Worm (Caenorhabditis elegans) whole organism, L4 larva: ENCODE results near the gene clec-219.
A peak's percentile ranks its signal among the peaks of the same experiment; 100 is the strongest.

Experiments
- D1046.2 ChIP-seq: fragments of 200-800 bp; sonication (Bioruptor generic); IDR thresholded peaks from 2 replicates; pipeline ENCODE4 v1.3.6; 2022; ENCODE audit warnings: missing genetic modification characterization, missing compliant biosample characterization
- F44E2.7 ChIP-seq: fragments of 200-800 bp; sonication (Bioruptor generic); IDR thresholded peaks from 2 replicates; pipeline ENCODE4 v2.1.2; 2022; ENCODE audit warnings: missing genetic modification characterization, missing compliant biosample characterization
- R02D3.7 ChIP-seq: fragments of 150-350 bp; sonication (generic microtip); optimal IDR thresholded peaks from 3 replicates; lab custom pipeline; 2014; ENCODE audit warnings: missing biosample characterization, missing genetic modification characterization
- Y48G9A.11 ChIP-seq: fragments of 200-800 bp; sonication (Bioruptor generic); IDR thresholded peaks from 2 replicates; pipeline ENCODE4 v1.3.6; 2022; ENCODE audit warnings: missing genetic modification reagents, missing genetic modification characterization, missing compliant biosample characterization
- aha-1 ChIP-seq: fragments of 150-350 bp; peaks from one replicate; lab custom pipeline; 2014; ENCODE audit warnings: missing biosample characterization, missing genetic modification characterization
- ama-1 ChIP-seq: fragments of 150-350 bp; optimal IDR thresholded peaks from 2 replicates; lab custom pipeline; 2014; ENCODE audit warnings: inconsistent platforms, mixed read lengths
- ceh-20 ChIP-seq: fragments of 200-800 bp; sonication (Bioruptor generic); IDR thresholded peaks from 2 replicates; pipeline ENCODE4 v1.3.6; 2022; ENCODE audit warnings: missing genetic modification reagents, missing genetic modification characterization, missing compliant biosample characterization
- ceh-44 ChIP-seq: fragments of 200-800 bp; sonication (Bioruptor generic); IDR thresholded peaks from 2 replicates; pipeline ENCODE4 v1.3.6; 2022; ENCODE audit warnings: missing genetic modification reagents, missing genetic modification characterization, missing compliant biosample characterization
- ces-1 ChIP-seq: fragments of 150-350 bp; sonication (generic microtip); optimal IDR thresholded peaks from 4 replicates; lab custom pipeline; 2014; ENCODE audit warnings: missing biosample characterization, missing genetic modification reagents, missing genetic modification characterization
- dmd-9 ChIP-seq: fragments of 200-800 bp; sonication (Bioruptor generic); IDR thresholded peaks from 2 replicates; pipeline ENCODE4 v1.3.6; 2022; ENCODE audit warnings: missing genetic modification reagents, missing genetic modification characterization, missing compliant biosample characterization
- dpl-1 ChIP-seq: fragments of 150-350 bp; optimal IDR thresholded peaks from 2 replicates; lab custom pipeline; 2014; ENCODE audit warnings: missing biosample characterization, missing genetic modification reagents, missing genetic modification characterization
- fkh-10 ChIP-seq: fragments of 150-350 bp; optimal IDR thresholded peaks from 2 replicates; lab custom pipeline; 2014; ENCODE audit warnings: missing biosample characterization, missing genetic modification reagents, missing genetic modification characterization
- hmg-1.1 ChIP-seq: fragments of 200-800 bp; sonication (Bioruptor generic); IDR thresholded peaks from 2 replicates; pipeline ENCODE4 v1.3.6; 2022; ENCODE audit warnings: missing genetic modification reagents, missing genetic modification characterization, missing compliant biosample characterization
- lsy-2 ChIP-seq, 2 experiments: fragments of 150-350 bp in 1 of 2; sonication (generic microtip) in 1 of 2; optimal IDR thresholded peaks; 2 replicates each; lab custom pipeline; 2014 to 2017; ENCODE audit warnings: missing biosample characterization in 2 of 2, missing genetic modification characterization in 2 of 2
- madf-5 ChIP-seq, 2 experiments: fragments of 200-800 bp; sonication (Bioruptor generic); IDR thresholded peaks; 2 replicates each; pipeline ENCODE4 v1.3.6; 2022; ENCODE audit warnings: missing compliant biosample characterization in 2 of 2, missing genetic modification characterization in 2 of 2
- mdl-1 ChIP-seq, 2 experiments: fragments of 150-350 bp in 1 of 2; sonication (generic microtip) in 1 of 2; optimal IDR thresholded peaks; 2 replicates each; lab custom pipeline; 2014 to 2017; ENCODE audit warnings: missing biosample characterization in 2 of 2, missing genetic modification characterization in 2 of 2
- mep-1 ChIP-seq: fragments of 150-350 bp; sonication (generic microtip); optimal IDR thresholded peaks from 3 replicates; lab custom pipeline; 2014; ENCODE audit warnings: missing biosample characterization, missing genetic modification characterization
- mxl-2 ChIP-seq: fragments of 200-800 bp; sonication (Bioruptor generic); conservative IDR thresholded peaks from 2 replicates; pipeline ENCODE4 v1.3.6; 2022; ENCODE audit warnings: missing genetic modification reagents, missing genetic modification characterization, missing compliant biosample characterization
- mxl-3 ChIP-seq: fragments of 200-800 bp; sonication (Bioruptor generic); optimal IDR thresholded peaks from 2 replicates; lab custom pipeline; 2018; ENCODE audit warnings: mild to moderate bottlenecking, missing genetic modification characterization, missing compliant biosample characterization
- nhr-102 ChIP-seq: sonication (generic microtip); optimal IDR thresholded peaks from 2 replicates; lab custom pipeline; 2016; ENCODE audit warnings: mild to moderate bottlenecking, missing genetic modification characterization, moderate library complexity, missing compliant biosample characterization
- nhr-237 ChIP-seq: sonication (generic microtip); optimal IDR thresholded peaks from 2 replicates; lab custom pipeline; 2017; ENCODE audit warnings: missing biosample characterization, missing genetic modification characterization
- nhr-42 ChIP-seq: fragments of 200-800 bp; sonication (Bioruptor generic); IDR thresholded peaks from 2 replicates; pipeline ENCODE4 v1.3.6; 2022; ENCODE audit warnings: missing genetic modification characterization, missing compliant biosample characterization
- php-3 ChIP-seq: fragments of 200-800 bp; sonication (Bioruptor generic); IDR thresholded peaks from 2 replicates; pipeline ENCODE4 v1.3.6; 2022; ENCODE audit warnings: missing genetic modification reagents, missing genetic modification characterization, missing compliant biosample characterization
- rbr-2 ChIP-seq: sonication (generic microtip); optimal IDR thresholded peaks from 2 replicates; lab custom pipeline; 2016; ENCODE audit warnings: missing genotype, missing genetic modification characterization, missing compliant biosample characterization
- saeg-2 ChIP-seq: fragments of 200-800 bp; sonication (Bioruptor generic); IDR thresholded peaks from 2 replicates; pipeline ENCODE4 v1.3.6; 2022; ENCODE audit warnings: missing genetic modification reagents, missing genetic modification characterization, missing compliant biosample characterization
- sdz-12 ChIP-seq: fragments of 200-800 bp; sonication (Bioruptor generic); optimal IDR thresholded peaks from 2 replicates; lab custom pipeline; 2018; ENCODE audit warnings: mild to moderate bottlenecking, missing genetic modification characterization, missing compliant biosample characterization
- set-16 ChIP-seq: fragments of 200-800 bp; sonication (Bioruptor generic); IDR thresholded peaks from 2 replicates; pipeline ENCODE4 v1.3.6; 2022; ENCODE audit warnings: missing genetic modification reagents, missing genetic modification characterization, missing compliant biosample characterization
- skn-1 ChIP-seq: fragments of 150-350 bp; optimal IDR thresholded peaks from 2 replicates; lab custom pipeline; 2014; ENCODE audit warnings: missing biosample characterization, missing genetic modification characterization
- snpc-4 ChIP-seq: fragments of 150-350 bp; optimal IDR thresholded peaks from 2 replicates; lab custom pipeline; 2014; ENCODE audit warnings: missing biosample characterization, missing genetic modification characterization
- spr-1 ChIP-seq: sonication (generic microtip); optimal IDR thresholded peaks from 2 replicates; lab custom pipeline; 2016; ENCODE audit warnings: mild to moderate bottlenecking, missing genetic modification characterization, missing compliant biosample characterization
- vab-7 ChIP-seq: fragments of 200-800 bp; sonication (Bioruptor generic); IDR thresholded peaks from 2 replicates; pipeline ENCODE4 v1.3.6; 2022; ENCODE audit warnings: missing genetic modification reagents, missing genetic modification characterization, missing compliant biosample characterization
- zip-11 ChIP-seq: fragments of 200-800 bp; sonication (Bioruptor generic); IDR thresholded peaks from 2 replicates; pipeline ENCODE4 v1.3.6; 2022; ENCODE audit warnings: missing genetic modification characterization, missing compliant biosample characterization
- ztf-11 ChIP-seq: fragments of 150-350 bp; optimal IDR thresholded peaks from 2 replicates; lab custom pipeline; 2014; ENCODE audit warnings: missing biosample characterization, missing genetic modification characterization
- ztf-7 ChIP-seq: fragments of 150-350 bp; optimal IDR thresholded peaks from 2 replicates; lab custom pipeline; 2014; ENCODE audit warnings: missing biosample characterization, missing genetic modification characterization

clec-219 gene

ce11 chrV:8348959-8349389 lies 30.7 kb downstream of the clec-219 start (continued):
- peak; percentile 80 for TF ChIP-seq rbr-2
- TF ChIP-seq zip-11 (GFP tag; lab: Robert Waterston, UW), result no peak
- no peak for TF ChIP-seq ztf-11 (tag; lab: Kevin White, UChicago)
- TF ChIP-seq skn-1 (tag; lab: Kevin White, UChicago), result no peak
- TF ChIP-seq hmg-1.1, result peak; percentile 87
- peak; percentile 65 for TF ChIP-seq ztf-7
- TF ChIP-seq Y48G9A.11 (GFP tag; lab: Robert Waterston, UW), result peak; percentile 71
- peak; percentile 76 for TF ChIP-seq aha-1 (tag; lab: Kevin White, UChicago)
- TF ChIP-seq R02D3.7 (tag; lab: Kevin White, UChicago), result no peak
- no peak for TF ChIP-seq sdz-12 (GFP tag; lab: Kevin White, UChicago)
- no peak for TF ChIP-seq madf-5 (GFP tag; IDR thresholded peaks at IDR 0.05; lab: Robert Waterston, UW)
- peak; percentile 91 for TF ChIP-seq nhr-102 (tag; lab: Kevin White, UChicago)
- TF ChIP-seq vab-7 (GFP tag; lab: Robert Waterston, UW), result no peak; the same call in 1 of the 2 replicates
- TF ChIP-seq saeg-2, result no peak
- no peak for TF ChIP-seq mxl-2
- 0 out of 2 replicates have a peak, but pooled peaks have one; percentile 71 for TF ChIP-seq nhr-42 (GFP tag; lab: Robert Waterston, UW)

ce11 chrV:8349950-8350349 lies 31.7 kb downstream of the clec-219 start:
- TF ChIP-seq aha-1 (tag; lab: Kevin White, UChicago) (peak; percentile 94), mdl-1 (tag; optimal IDR thresholded peaks at IDR 0.05; lab: Kevin White, UChicago) (no peak)
- TF ChIP-seq, all 104 proteins: peak for 1

ce11 chrV:8351371-8351770 lies 33.1 kb downstream of the clec-219 start, which contains the start of gene srsx-22:
Gene srsx-22, plus strand, starts transcription at chrV:8351671.
- TF ChIP-seq mep-1 (tag; lab: Kevin White, UChicago), result no peak
- no peak for TF ChIP-seq aha-1 (tag; lab: Kevin White, UChicago)
- TF ChIP-seq fkh-10 (GFP tag; lab: Kevin White, UChicago), result no peak
- TF ChIP-seq ces-1 (GFP tag; lab: Kevin White, UChicago), result no peak
- TF ChIP-seq lsy-2 (tag; optimal IDR thresholded peaks at IDR 0.05; lab: Kevin White, UChicago), result no peak
- TF ChIP-seq snpc-4 (tag; lab: Kevin White, UChicago), result no peak
- TF ChIP-seq mxl-3 (GFP tag; lab: Kevin White, UChicago), result no peak
- TF ChIP-seq nhr-237 (tag; lab: Kevin White, UChicago), result no peak
- TF ChIP-seq D1046.2 (GFP tag; lab: Robert Waterston, UW), result no peak
- no peak for TF ChIP-seq dpl-1
- no peak for TF ChIP-seq php-3 (GFP tag; lab: Robert Waterston, UW)
- TF ChIP-seq dmd-9, result no peak
- TF ChIP-seq ceh-20, result no peak
- TF ChIP-seq spr-1 (tag; lab: Kevin White, UChicago), result no peak
- no peak for TF ChIP-seq ama-1 (lab: Kevin White, UChicago)

ce11 chrV:8355435-8356212 lies 37.4 kb downstream of the clec-219 start, which contains the start of gene mom-2:
Gene mom-2, plus strand, starts transcription at chrV:8355988.
- TF ChIP-seq set-16 (GFP tag; lab: Robert Waterston, UW) (no peak), ceh-44 (no peak), R02D3.7 (tag; lab: Kevin White, UChicago) (no peak), F44E2.7 (GFP tag; lab: Robert Waterston, UW) (no peak)

- TF ChIP-seq F44E2.7 (GFP tag; lab: Robert Waterston, UW) (no peak), aha-1 (tag; lab: Kevin White, UChicago) (peak; percentile 92)
- TF ChIP-seq, all 104 proteins: peak for 1
Observed at ce11 chrV:8357756-8358155, 39.5 kb downstream of the clec-219 start.
